Fruit fly (Drosophila melanogaster) whole organism, prepupa: ENCODE results near the gene CG31776.

Experiments
- Blimp-1 ChIP-seq: fragments of 200-800 bp; sonication (Bioruptor generic); optimal IDR thresholded peaks from 3 replicates; lab custom pipeline; 2017; ENCODE audit warnings: missing biosample characterization, missing genetic modification characterization, mild to moderate bottlenecking, moderate library complexity, missing genetic modification reagents
- CG10631 ChIP-seq: fragments of 200-800 bp; sonication (Bioruptor generic); optimal IDR thresholded peaks from 2 replicates; lab custom pipeline; 2016; ENCODE audit warnings: missing biosample characterization, missing genetic modification characterization
- CG10669 ChIP-seq: fragments of 200-800 bp; sonication (Bioruptor generic); optimal IDR thresholded peaks from 3 replicates; lab custom pipeline; 2018; ENCODE audit warnings: missing biosample characterization, mild to moderate bottlenecking, missing genetic modification characterization, moderate library complexity
- CG11294 ChIP-seq: fragments of 200-800 bp; sonication (Bioruptor generic); IDR thresholded peaks from 2 replicates; pipeline ENCODE4 v1.3.6; 2022; ENCODE audit warnings: missing biosample characterization, missing genetic modification characterization
- CG11762 ChIP-seq: fragments of 200-800 bp; sonication (Bioruptor generic); optimal IDR thresholded peaks from 3 replicates; lab custom pipeline; 2016; ENCODE audit warnings: missing biosample characterization, missing genetic modification characterization; ENCODE audit not compliant: insufficient read depth
- CG15336 ChIP-seq: fragments of 200-800 bp; sonication (Bioruptor generic); IDR thresholded peaks from 2 replicates; pipeline ENCODE4 v1.3.6; 2022; ENCODE audit warnings: missing biosample characterization, missing genetic modification characterization
- CG16779 ChIP-seq: fragments of 200-800 bp; sonication (Bioruptor generic); optimal IDR thresholded peaks from 3 replicates; lab custom pipeline; 2017; ENCODE audit warnings: missing biosample characterization, mild to moderate bottlenecking, missing genetic modification characterization
- CG32006 ChIP-seq: fragments of 200-800 bp; sonication (Bioruptor generic); optimal IDR thresholded peaks from 3 replicates; lab custom pipeline; 2017; ENCODE audit warnings: missing biosample characterization, mild to moderate bottlenecking, missing genetic modification characterization
- CG3919 ChIP-seq: fragments of 200-800 bp; sonication (Bioruptor generic); optimal IDR thresholded peaks from 3 replicates; lab custom pipeline; 2016; ENCODE audit warnings: missing biosample characterization, missing genetic modification characterization
- CG4318 ChIP-seq: fragments of 200-800 bp; sonication (Bioruptor generic); optimal IDR thresholded peaks from 3 replicates; lab custom pipeline; 2017; ENCODE audit warnings: missing biosample characterization, mild to moderate bottlenecking, missing genetic modification characterization
- CG6163 ChIP-seq: fragments of 200-800 bp; sonication (Bioruptor generic); IDR thresholded peaks from 3 replicates; pipeline ENCODE4 v1.3.6; 2022; ENCODE audit warnings: missing biosample characterization, missing genetic modification characterization
- CG6276 ChIP-seq: fragments of 200-800 bp; sonication (Bioruptor generic); optimal IDR thresholded peaks from 2 replicates; lab custom pipeline; 2017; ENCODE audit warnings: missing biosample characterization, mild to moderate bottlenecking, missing genetic modification characterization
- CG6792 ChIP-seq: fragments of 200-800 bp; sonication (Bioruptor generic); optimal IDR thresholded peaks from 3 replicates; lab custom pipeline; 2016; ENCODE audit warnings: missing biosample characterization, missing genetic modification characterization
- CG6808 ChIP-seq: fragments of 200-800 bp; sonication (Bioruptor generic); optimal IDR thresholded peaks from 3 replicates; lab custom pipeline; 2017; ENCODE audit warnings: missing biosample characterization, missing genetic modification characterization, mild to moderate bottlenecking, moderate library complexity, missing genetic modification reagents
- CG6854 ChIP-seq: fragments of 200-800 bp; sonication (Bioruptor generic); optimal IDR thresholded peaks from 2 replicates; lab custom pipeline; 2017; ENCODE audit warnings: missing biosample characterization, mild to moderate bottlenecking, missing genetic modification characterization
- CG7368 ChIP-seq: fragments of 200-800 bp; sonication (Bioruptor generic); optimal IDR thresholded peaks from 3 replicates; lab custom pipeline; 2016; ENCODE audit warnings: missing biosample characterization, missing genetic modification characterization
- CG8119 ChIP-seq: fragments of 200-800 bp; sonication (Bioruptor generic); IDR thresholded peaks from 3 replicates; pipeline ENCODE4 v1.3.6; 2022; ENCODE audit warnings: missing biosample characterization, missing genetic modification characterization
- CG8319 ChIP-seq: fragments of 200-800 bp; sonication (Bioruptor generic); optimal IDR thresholded peaks from 3 replicates; lab custom pipeline; 2016; ENCODE audit warnings: missing biosample characterization, missing genetic modification characterization
- CG9139 ChIP-seq: fragments of 200-800 bp; sonication (Bioruptor generic); optimal IDR thresholded peaks from 3 replicates; lab custom pipeline; 2017; ENCODE audit warnings: missing biosample characterization, mild to moderate bottlenecking, missing genetic modification characterization
- Eip78C ChIP-seq: fragments of 200-800 bp; sonication (Bioruptor generic); peaks from one replicate; lab custom pipeline; 2016; ENCODE audit warnings: missing biosample characterization, missing genetic modification characterization
- Eip93F ChIP-seq: fragments of 200-800 bp; sonication (Bioruptor generic); optimal IDR thresholded peaks from 2 replicates; lab custom pipeline; 2016; ENCODE audit warnings: missing biosample characterization, mild to moderate bottlenecking, missing genetic modification characterization
- Ets21C ChIP-seq: fragments of 200-800 bp; sonication (Bioruptor generic); optimal IDR thresholded peaks from 3 replicates; lab custom pipeline; 2016; ENCODE audit warnings: missing biosample characterization, missing genetic modification characterization
- Hr39 ChIP-seq: fragments of 200-800 bp; sonication (Bioruptor generic); optimal IDR thresholded peaks from 2 replicates; lab custom pipeline; 2016; ENCODE audit warnings: missing biosample characterization, missing genetic modification characterization
- Hr4 ChIP-seq: fragments of 200-800 bp; sonication (Bioruptor generic); optimal IDR thresholded peaks from 3 replicates; lab custom pipeline; 2016; ENCODE audit warnings: missing biosample characterization, missing genetic modification characterization
- Lpt ChIP-seq: fragments of 200-800 bp; sonication (Bioruptor generic); optimal IDR thresholded peaks from 3 replicates; lab custom pipeline; 2016; ENCODE audit warnings: missing biosample characterization, missing genetic modification characterization
- Met ChIP-seq: fragments of 200-800 bp; sonication (Bioruptor generic); optimal IDR thresholded peaks from 3 replicates; lab custom pipeline; 2016; ENCODE audit warnings: missing biosample characterization, missing genetic modification characterization
- OdsH ChIP-seq: fragments of 200-800 bp; sonication (Bioruptor generic); optimal IDR thresholded peaks from 3 replicates; lab custom pipeline; 2016; ENCODE audit warnings: missing biosample characterization, missing genetic modification characterization
- Sox102F ChIP-seq: fragments of 200-800 bp; sonication (Bioruptor generic); optimal IDR thresholded peaks from 2 replicates; lab custom pipeline; 2016; ENCODE audit warnings: missing biosample characterization, mild to moderate bottlenecking, missing genetic modification characterization
- Sox14 ChIP-seq: fragments of 200-800 bp; sonication (Bioruptor generic); optimal IDR thresholded peaks from 3 replicates; lab custom pipeline; 2016; ENCODE audit warnings: missing biosample characterization, missing genetic modification characterization
- Sox15 ChIP-seq: fragments of 200-800 bp; sonication (Bioruptor generic); optimal IDR thresholded peaks from 3 replicates; lab custom pipeline; 2016; ENCODE audit warnings: missing biosample characterization, missing genetic modification characterization
- achi ChIP-seq: fragments of 200-800 bp; sonication (Bioruptor generic); optimal IDR thresholded peaks from 3 replicates; lab custom pipeline; 2016; ENCODE audit warnings: missing biosample characterization, missing genetic modification characterization
- acj6 ChIP-seq: fragments of 200-800 bp; sonication (Bioruptor generic); optimal IDR thresholded peaks from 3 replicates; lab custom pipeline; 2016; ENCODE audit warnings: missing biosample characterization, missing genetic modification characterization
- cyc ChIP-seq: fragments of 200-800 bp; sonication (Bioruptor generic); optimal IDR thresholded peaks from 3 replicates; lab custom pipeline; 2016; ENCODE audit warnings: missing biosample characterization, missing genetic modification characterization
- dac ChIP-seq: fragments of 200-800 bp; sonication (Bioruptor generic); optimal IDR thresholded peaks from 2 replicates; lab custom pipeline; 2017; ENCODE audit warnings: missing biosample characterization, mild to moderate bottlenecking, missing genetic modification characterization
- dsx ChIP-seq: fragments of 200-800 bp; optimal IDR thresholded peaks from 3 replicates; lab custom pipeline; 2019; ENCODE audit warnings: missing biosample characterization, mild to moderate bottlenecking, missing genetic modification characterization, moderate library complexity; ENCODE audit not compliant: poor library complexity, severe bottlenecking
- fd59A ChIP-seq: fragments of 200-800 bp; sonication (Bioruptor generic); optimal IDR thresholded peaks from 2 replicates; lab custom pipeline; 2017; ENCODE audit warnings: missing biosample characterization, mild to moderate bottlenecking, missing genetic modification characterization, missing genetic modification reagents
- fd85E ChIP-seq: fragments of 200-800 bp; sonication (Bioruptor generic); optimal IDR thresholded peaks from 3 replicates; lab custom pipeline; 2016; ENCODE audit warnings: missing biosample characterization, missing genetic modification characterization
- fkh ChIP-seq: fragments of 200-800 bp; sonication (Bioruptor generic); optimal IDR thresholded peaks from 3 replicates; lab custom pipeline; 2017; ENCODE audit warnings: missing biosample characterization, mild to moderate bottlenecking, missing genetic modification characterization, moderate library complexity
- net ChIP-seq: fragments of 200-800 bp; sonication (Bioruptor generic); optimal IDR thresholded peaks from 3 replicates; lab custom pipeline; 2016; ENCODE audit warnings: missing biosample characterization, missing genetic modification characterization
- pdm3 ChIP-seq: fragments of 200-800 bp; sonication (Bioruptor generic); optimal IDR thresholded peaks from 3 replicates; lab custom pipeline; 2016; ENCODE audit warnings: missing biosample characterization, missing genetic modification characterization
- spab ChIP-seq: fragments of 200-800 bp; sonication (Bioruptor generic); optimal IDR thresholded peaks from 2 replicates; lab custom pipeline; 2017; ENCODE audit warnings: missing biosample characterization, mild to moderate bottlenecking, missing genetic modification characterization, missing genetic modification reagents
- ss ChIP-seq, 2 experiments: fragments of 200-800 bp; sonication (Bioruptor generic); optimal IDR thresholded peaks; 2 replicates in 1 of 2; 3 replicates in 1 of 2; lab custom pipeline; 2017 to 2018; ENCODE audit warnings: mild to moderate bottlenecking in 2 of 2, missing biosample characterization in 2 of 2, missing genetic modification characterization in 2 of 2, moderate library complexity in 1 of 2
- svp ChIP-seq: fragments of 200-800 bp; sonication (Bioruptor generic); peaks from one replicate; lab custom pipeline; 2016; ENCODE audit warnings: missing biosample characterization, missing genetic modification characterization
- vri ChIP-seq: fragments of 200-800 bp; sonication (Bioruptor generic); optimal IDR thresholded peaks from 3 replicates; lab custom pipeline; 2016; ENCODE audit warnings: missing biosample characterization, mild to moderate bottlenecking, missing genetic modification characterization

Gene CG31776

DNA sequence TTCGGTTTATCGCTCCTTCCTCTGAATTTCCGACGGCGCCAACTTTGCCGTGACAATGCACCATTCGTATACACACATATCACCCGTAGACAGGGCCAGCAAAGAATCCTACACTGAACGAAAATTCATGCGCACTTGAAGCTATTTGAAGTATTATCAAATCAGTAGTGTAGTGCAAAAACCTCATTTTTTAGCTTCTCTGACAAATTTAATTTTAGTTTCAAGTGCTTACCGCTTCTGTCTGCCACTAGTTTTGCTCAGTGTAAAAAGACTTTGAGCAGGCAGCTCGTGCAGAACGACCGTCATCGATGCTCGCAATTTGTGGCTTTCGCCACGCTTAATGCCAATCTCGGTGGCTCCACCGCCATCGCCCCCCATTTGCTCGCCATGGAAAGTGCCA lies 25.2 kb upstream of the CG31776 start (continued):
- no peak for TF ChIP-seq spab
- TF ChIP-seq ss (GFP tag; optimal IDR thresholded peaks at IDR 0.05; lab: Kevin White, UChicago), result no peak
- peak; percentile 59 for TF ChIP-seq CG11294 (GFP tag; lab: Robert Waterston, UW)
- no peak for TF ChIP-seq Eip93F (GFP tag; lab: Kevin White, UChicago)
- TF ChIP-seq Hr39, result peak; percentile 77
- no peak for TF ChIP-seq Sox102F (GFP tag; lab: Kevin White, UChicago)
- TF ChIP-seq dsx (GFP tag; lab: Kevin White, UChicago), result no peak
- TF ChIP-seq CG8319 (GFP tag; lab: Kevin White, UChicago), result no peak
- peak; percentile 58 for TF ChIP-seq fd59A (GFP tag; lab: Kevin White, UChicago)
- TF ChIP-seq Ets21C (GFP tag; lab: Kevin White, UChicago), result no peak
- TF ChIP-seq CG6163, result peak; percentile 93
- no peak for TF ChIP-seq net (GFP tag; lab: Kevin White, UChicago)
- TF ChIP-seq Blimp-1 (GFP tag; lab: Kevin White, UChicago), result no peak
- peak; percentile 84 for TF ChIP-seq CG3919 (GFP tag; lab: Kevin White, UChicago)
- no peak for TF ChIP-seq Hr4 (GFP tag; lab: Kevin White, UChicago)
- no peak for TF ChIP-seq pdm3 (GFP tag; lab: Kevin White, UChicago)
- TF ChIP-seq svp, result no peak
- no peak for TF ChIP-seq CG10631
- TF ChIP-seq Met (GFP tag; lab: Kevin White, UChicago), result peak; percentile 65
- peak; percentile 28 for TF ChIP-seq vri (GFP tag; lab: Kevin White, UChicago)
- TF ChIP-seq cyc (GFP tag; lab: Kevin White, UChicago), result peak; percentile 72
- peak; percentile 8 for TF ChIP-seq CG6854
- TF ChIP-seq CG4318 (GFP tag; lab: Kevin White, UChicago), result no peak
- TF ChIP-seq fkh (GFP tag; lab: Kevin White, UChicago), result no peak
- no peak for TF ChIP-seq CG32006
- TF ChIP-seq achi (GFP tag; lab: Kevin White, UChicago), result peak; percentile 76
- peak; percentile 81 for TF ChIP-seq OdsH (GFP tag; lab: Kevin White, UChicago)

DNA sequence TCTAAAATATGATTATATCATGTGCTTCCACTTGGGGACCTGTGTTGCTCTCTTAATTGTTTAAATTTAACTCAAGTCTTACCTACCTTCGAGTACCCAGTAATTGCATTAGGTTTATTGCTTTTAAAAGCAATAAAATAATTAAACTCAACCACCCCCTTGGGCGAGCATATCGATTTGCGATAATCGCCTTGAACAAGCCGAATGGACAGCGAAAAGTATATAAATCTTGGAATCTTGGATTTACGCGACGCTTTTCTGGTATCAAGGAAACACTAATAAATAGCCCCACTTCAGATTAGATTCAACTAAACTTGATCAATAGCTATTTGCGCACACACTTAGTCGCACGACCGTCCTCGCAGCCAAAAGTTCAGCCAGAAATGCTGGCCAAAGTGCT lies 24.3 kb upstream of the CG31776 start, which contains the start of gene CG2772:
CG2772 (plus strand) TSS at position 338 of the 400 bp plus-strand sequence.
- TF ChIP-seq CG8319 (GFP tag; lab: Kevin White, UChicago) (no peak), Sox102F (GFP tag; lab: Kevin White, UChicago) (no peak), CG9139 (GFP tag; lab: Kevin White, UChicago) (no peak), CG10631 (no peak), acj6 (no peak), svp (no peak), Eip78C (GFP tag; lab: Kevin White, UChicago) (no peak), CG6163 (no peak), CG8119 (GFP tag; lab: Robert Waterston, UW) (no peak), fd59A (GFP tag; lab: Kevin White, UChicago) (no peak), dac (GFP tag; lab: Kevin White, UChicago) (no peak), CG6854 (no peak), CG6792 (GFP tag; lab: Kevin White, UChicago) (no peak), CG11762 (no peak), Hr39 (no peak)

DNA sequence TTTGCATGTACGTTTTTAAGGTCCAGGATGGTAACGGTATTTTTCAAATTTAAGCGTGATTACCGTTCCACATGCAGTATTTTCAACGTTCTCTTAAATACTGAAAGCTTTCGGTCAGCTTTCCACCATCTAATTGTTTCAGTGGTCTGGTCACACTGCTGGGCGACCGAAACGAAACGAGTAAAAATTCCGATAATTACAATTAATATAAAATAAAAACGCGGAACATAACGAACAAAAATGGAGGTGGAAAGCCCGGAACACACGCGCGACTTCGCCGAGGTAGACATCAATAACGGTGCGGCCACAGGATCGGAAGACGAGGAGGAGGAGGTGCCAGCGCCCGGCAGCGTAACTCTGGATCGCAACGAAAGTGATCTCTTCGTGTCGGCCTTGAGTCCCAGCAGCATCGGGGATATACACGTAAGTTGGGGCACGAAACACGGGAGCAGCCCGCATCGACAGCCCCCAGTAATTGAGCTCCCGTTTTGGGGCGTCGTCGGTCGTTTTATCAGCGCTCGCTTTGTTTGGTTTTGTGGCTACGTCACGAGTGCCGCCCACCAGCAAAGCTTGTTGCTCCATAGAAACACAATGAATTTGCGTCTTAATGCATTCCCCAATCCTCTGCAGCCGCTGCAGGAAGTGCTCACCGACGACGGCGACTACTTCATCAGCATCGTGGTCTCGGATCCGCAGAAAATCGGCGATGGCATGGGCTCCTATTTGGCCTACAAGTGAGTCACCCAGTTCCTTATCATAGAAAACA lies 20.2 kb upstream of the CG31776 start, which contains the start of gene Snx1:
Snx1 (plus strand) TSS at position 129 of the 766 bp plus-strand sequence.
- TF ChIP-seq CG7368 (GFP tag; lab: Kevin White, UChicago) (no peak), Ets21C (GFP tag; lab: Kevin White, UChicago) (no peak), CG16779 (tag; lab: Kevin White, UChicago) (no peak), Lpt (GFP tag; lab: Kevin White, UChicago) (no peak), CG10631 (no peak), CG15336 (no peak), CG8319 (GFP tag; lab: Kevin White, UChicago) (no peak), CG6808 (GFP tag; lab: Kevin White, UChicago) (no peak), CG9139 (GFP tag; lab: Kevin White, UChicago) (no peak), CG6163 (no peak), CG10669 (GFP tag; lab: Kevin White, UChicago) (no peak), Sox15 (GFP tag; lab: Kevin White, UChicago) (no peak), Sox14 (GFP tag; lab: Kevin White, UChicago) (no peak), CG6276 (GFP tag; lab: Kevin White, UChicago) (no peak), Hr39 (no peak), fd85E (GFP tag; lab: Kevin White, UChicago) (no peak), spab (no peak)
